Fruit fly (Drosophila melanogaster) whole organism, embryonic: ENCODE measurements around the gene CG44158.

Experiments used
- Abd-B ChIP-seq: fragments of 200-800 bp; sonication (Bioruptor generic); optimal IDR thresholded peaks from 2 replicates; lab custom pipeline; 2018; ENCODE audit warnings: missing biosample characterization, mild to moderate bottlenecking, missing genetic modification characterization, moderate library complexity
- Adf1 ChIP-seq: fragments of 200-800 bp; sonication (Bioruptor generic); IDR thresholded peaks from 2 replicates; pipeline ENCODE4 v1.3.6; 2022; ENCODE audit warnings: missing biosample characterization, missing genetic modification characterization
- Asciz ChIP-seq: fragments of 200-800 bp; sonication (Bioruptor generic); optimal IDR thresholded peaks from 2 replicates; lab custom pipeline; 2017; ENCODE audit warnings: missing biosample characterization, mild to moderate bottlenecking, missing genetic modification characterization, missing genetic modification reagents
- Atf3 ChIP-seq: fragments of 200-800 bp; sonication (Bioruptor generic); optimal IDR thresholded peaks from 3 replicates; lab custom pipeline; 2016; ENCODE audit warnings: missing biosample characterization, missing genetic modification characterization
- B-H1 ChIP-seq: fragments of 200-800 bp; sonication (Bioruptor generic); IDR thresholded peaks from 3 replicates; pipeline ENCODE4 v1.3.6; 2022; ENCODE audit warnings: missing biosample characterization, missing genetic modification characterization
- BEAF-32 ChIP-seq: fragments of 200-800 bp; sonication (Bioruptor generic); optimal IDR thresholded peaks from 3 replicates; lab custom pipeline; 2017; ENCODE audit warnings: missing biosample characterization, missing genetic modification characterization, mild to moderate bottlenecking, moderate library complexity, missing genetic modification reagents
- C15 ChIP-seq: fragments of 200-800 bp; sonication (Bioruptor generic); IDR thresholded peaks from 3 replicates; pipeline ENCODE4 v1.3.6; 2022; ENCODE audit warnings: missing biosample characterization, missing genetic modification characterization
- CG10209 ChIP-seq: fragments of 200-800 bp; sonication (Bioruptor generic); optimal IDR thresholded peaks from 3 replicates; lab custom pipeline; 2017; ENCODE audit warnings: missing biosample characterization, mild to moderate bottlenecking, missing genetic modification characterization, missing genetic modification reagents
- CG12236 ChIP-seq: fragments of 200-800 bp; sonication (Bioruptor generic); optimal IDR thresholded peaks from 2 replicates; lab custom pipeline; 2016; ENCODE audit warnings: missing biosample characterization, missing genetic modification characterization
- CG12299 ChIP-seq: fragments of 200-800 bp; sonication (Bioruptor generic); optimal IDR thresholded peaks from 2 replicates; lab custom pipeline; 2018; ENCODE audit warnings: missing biosample characterization, mild to moderate bottlenecking, missing genetic modification characterization
- CG13296 ChIP-seq: fragments of 200-800 bp; sonication (Bioruptor generic); optimal IDR thresholded peaks from 3 replicates; lab custom pipeline; 2018; ENCODE audit warnings: missing biosample characterization, mild to moderate bottlenecking, missing genetic modification characterization
- CG16813 ChIP-seq: fragments of 200-800 bp; sonication (Bioruptor generic); IDR thresholded peaks from 3 replicates; pipeline ENCODE4 v1.3.6; 2022; ENCODE audit warnings: missing biosample characterization, missing genetic modification characterization; ENCODE audit not compliant: partially characterized antibody
- CG1792 ChIP-seq: fragments of 200-800 bp; sonication (Bioruptor generic); optimal IDR thresholded peaks from 2 replicates; lab custom pipeline; 2016; ENCODE audit warnings: missing biosample characterization, missing genetic modification characterization
- CG2116 ChIP-seq: fragments of 200-800 bp; sonication (Bioruptor generic); optimal IDR thresholded peaks from 3 replicates; lab custom pipeline; 2018; ENCODE audit warnings: missing biosample characterization, mild to moderate bottlenecking, missing genetic modification characterization
- CG2202 ChIP-seq: fragments of 200-800 bp; sonication (Bioruptor generic); optimal IDR thresholded peaks from 2 replicates; lab custom pipeline; 2018; ENCODE audit warnings: missing biosample characterization, mild to moderate bottlenecking, missing genetic modification characterization
- CG2889 ChIP-seq: fragments of 200-800 bp; sonication (Bioruptor generic); IDR thresholded peaks from 3 replicates; pipeline ENCODE4 v1.3.6; 2022; ENCODE audit warnings: missing biosample characterization, missing genetic modification characterization
- CG31441 ChIP-seq: fragments of 200-800 bp; sonication (Bioruptor generic); IDR thresholded peaks from 2 replicates; pipeline ENCODE4 v1.3.6; 2022; ENCODE audit warnings: missing biosample characterization, missing genetic modification characterization
- CG32767 ChIP-seq: fragments of 200-800 bp; sonication (Bioruptor generic); IDR thresholded peaks from 2 replicates; pipeline ENCODE4 v1.3.6; 2022; ENCODE audit warnings: missing biosample characterization, missing genetic modification characterization
- CG4617 ChIP-seq: fragments of 200-800 bp; sonication (Bioruptor generic); optimal IDR thresholded peaks from 3 replicates; lab custom pipeline; 2016; ENCODE audit warnings: missing biosample characterization, missing genetic modification characterization, borderline replicate concordance
- CG5245 ChIP-seq: fragments of 200-800 bp; sonication (Bioruptor generic); optimal IDR thresholded peaks from 3 replicates; lab custom pipeline; 2016; ENCODE audit warnings: missing biosample characterization, missing genetic modification characterization
- Dad ChIP-seq: fragments of 200-800 bp; sonication (Bioruptor generic); optimal IDR thresholded peaks from 3 replicates; lab custom pipeline; 2016; ENCODE audit warnings: missing biosample characterization, missing genetic modification characterization
- Dref ChIP-seq: fragments of 200-800 bp; sonication (Bioruptor generic); IDR thresholded peaks from 2 replicates; pipeline ENCODE4 v1.3.6; 2022; ENCODE audit warnings: missing biosample characterization, missing genetic modification characterization
- Gug ChIP-seq: fragments of 200-800 bp; sonication (Bioruptor generic); IDR thresholded peaks from 4 replicates; pipeline ENCODE4 v1.3.6; 2022; ENCODE audit warnings: missing biosample characterization, missing genetic modification characterization
- HLHmδ ChIP-seq: fragments of 200-800 bp; sonication (Bioruptor generic); optimal IDR thresholded peaks from 2 replicates; lab custom pipeline; 2018; ENCODE audit warnings: missing biosample characterization, mild to moderate bottlenecking, missing genetic modification characterization, moderate library complexity
- Hand ChIP-seq: fragments of 200-800 bp; sonication (Bioruptor generic); optimal IDR thresholded peaks from 2 replicates; lab custom pipeline; 2017; ENCODE audit warnings: mild to moderate bottlenecking, missing biosample characterization, missing genetic modification reagents, missing genetic modification characterization
- Hsf ChIP-seq: fragments of 200-800 bp; sonication (Bioruptor generic); optimal IDR thresholded peaks from 3 replicates; lab custom pipeline; 2016; ENCODE audit warnings: missing biosample characterization, missing genetic modification characterization
- Myb ChIP-seq: fragments of 200-800 bp; sonication (Bioruptor generic); optimal IDR thresholded peaks from 2 replicates; lab custom pipeline; 2016; ENCODE audit warnings: missing biosample characterization, missing genetic modification characterization
- Trl ChIP-seq, 3 experiments: fragments of >200 bp in 2 of 3; fragments of 200-800 bp in 1 of 3; sonication (Bioruptor generic) in 1 of 3; optimal IDR thresholded peaks; 2 replicates in 1 of 3; 3 replicates in 2 of 3; lab custom pipeline; 2016 to 2017; ENCODE audit warnings: missing biosample characterization in 1 of 3, missing genetic modification characterization in 1 of 3
- Xrp1 ChIP-seq: fragments of 200-800 bp; sonication (Bioruptor generic); IDR thresholded peaks from 2 replicates; pipeline ENCODE4 v1.3.6; 2022; ENCODE audit warnings: missing biosample characterization, missing genetic modification characterization
- ab ChIP-seq: fragments of 200-800 bp; sonication (Bioruptor generic); optimal IDR thresholded peaks from 2 replicates; lab custom pipeline; 2016; ENCODE audit warnings: missing biosample characterization, missing genetic modification characterization
- bab2 ChIP-seq: fragments of 200-800 bp; sonication (Bioruptor generic); optimal IDR thresholded peaks from 2 replicates; lab custom pipeline; 2016; ENCODE audit warnings: missing biosample characterization, missing genetic modification characterization
- cg ChIP-seq: fragments of 200-800 bp; sonication (Bioruptor generic); optimal IDR thresholded peaks from 3 replicates; lab custom pipeline; 2019; ENCODE audit warnings: missing biosample characterization, mild to moderate bottlenecking, missing genetic modification characterization, moderate library complexity
- chif ChIP-seq, 2 experiments: fragments of 200-800 bp; sonication (Bioruptor generic); optimal IDR thresholded peaks; 3 replicates each; lab custom pipeline; 2016; ENCODE audit warnings: missing biosample characterization in 2 of 2, missing genetic modification characterization in 2 of 2
- ci ChIP-seq: fragments of 200-800 bp; sonication (Bioruptor generic); IDR thresholded peaks from 3 replicates; pipeline ENCODE4 v1.3.6; 2022; ENCODE audit warnings: missing biosample characterization, missing genetic modification characterization
- dmrt99B ChIP-seq: fragments of 200-800 bp; sonication (Bioruptor generic); optimal IDR thresholded peaks from 2 replicates; lab custom pipeline; 2018; ENCODE audit warnings: missing biosample characterization, mild to moderate bottlenecking, missing genetic modification characterization, moderate library complexity
- dpn ChIP-seq, 2 experiments: fragments of 200-800 bp; sonication (Bioruptor generic); optimal IDR thresholded peaks; 3 replicates each; lab custom pipeline; 2016; ENCODE audit warnings: missing biosample characterization in 2 of 2, missing genetic modification characterization in 2 of 2
- fd3F ChIP-seq: fragments of 200-800 bp; sonication (Bioruptor generic); optimal IDR thresholded peaks from 2 replicates; lab custom pipeline; 2018; ENCODE audit warnings: missing biosample characterization, mild to moderate bottlenecking, missing genetic modification characterization, moderate library complexity
- gcm ChIP-seq: fragments of 200-800 bp; sonication (Bioruptor generic); optimal IDR thresholded peaks from 2 replicates; lab custom pipeline; 2019; ENCODE audit warnings: missing biosample characterization, mild to moderate bottlenecking, missing genetic modification characterization, moderate library complexity
- gt ChIP-seq: fragments of 200-800 bp; sonication (Bioruptor generic); IDR thresholded peaks from 2 replicates; pipeline ENCODE4 v1.3.6; 2022; ENCODE audit warnings: missing biosample characterization, missing genetic modification characterization
- hb ChIP-seq: fragments of 200-800 bp; sonication (Bioruptor generic); IDR thresholded peaks from 3 replicates; pipeline ENCODE4 v1.3.6; 2022; ENCODE audit warnings: missing biosample characterization, missing genetic modification characterization; ENCODE audit not compliant: partially characterized antibody
- hth ChIP-seq: fragments of >200 bp; optimal IDR thresholded peaks from 2 replicates; lab custom pipeline; 2017; ENCODE audit warnings: inconsistent platforms
- ind ChIP-seq: fragments of 200-800 bp; sonication (Bioruptor generic); optimal IDR thresholded peaks from 3 replicates; lab custom pipeline; 2016; ENCODE audit warnings: missing biosample characterization, missing genetic modification characterization
- inv ChIP-seq: fragments of 200-800 bp; sonication (Bioruptor generic); IDR thresholded peaks from 2 replicates; pipeline ENCODE4 v1.3.6; 2022; ENCODE audit warnings: missing biosample characterization, missing genetic modification characterization; ENCODE audit not compliant: partially characterized antibody
- seq ChIP-seq: fragments of 200-800 bp; sonication (Bioruptor generic); IDR thresholded peaks from 2 replicates; pipeline ENCODE4 v1.3.6; 2022; ENCODE audit warnings: missing biosample characterization, missing genetic modification characterization
- tap ChIP-seq: fragments of 200-800 bp; optimal IDR thresholded peaks from 3 replicates; lab custom pipeline; 2019; ENCODE audit warnings: missing biosample characterization, mild to moderate bottlenecking, missing genetic modification characterization, moderate library complexity
- unc-4 ChIP-seq: fragments of 200-800 bp; sonication (Bioruptor generic); IDR thresholded peaks from 2 replicates; pipeline ENCODE4 v1.3.6; 2022; ENCODE audit warnings: missing biosample characterization, missing genetic modification characterization; ENCODE audit not compliant: partially characterized antibody
- wdn ChIP-seq: fragments of 200-800 bp; sonication (Bioruptor generic); IDR thresholded peaks from 2 replicates; pipeline ENCODE4 v1.3.6; 2022; ENCODE audit warnings: missing biosample characterization, missing genetic modification characterization
- zf30C ChIP-seq: fragments of 200-800 bp; sonication (Bioruptor generic); optimal IDR thresholded peaks from 3 replicates; lab custom pipeline; 2018; ENCODE audit warnings: missing biosample characterization, mild to moderate bottlenecking, missing genetic modification characterization

The CG44158 gene

DNA sequence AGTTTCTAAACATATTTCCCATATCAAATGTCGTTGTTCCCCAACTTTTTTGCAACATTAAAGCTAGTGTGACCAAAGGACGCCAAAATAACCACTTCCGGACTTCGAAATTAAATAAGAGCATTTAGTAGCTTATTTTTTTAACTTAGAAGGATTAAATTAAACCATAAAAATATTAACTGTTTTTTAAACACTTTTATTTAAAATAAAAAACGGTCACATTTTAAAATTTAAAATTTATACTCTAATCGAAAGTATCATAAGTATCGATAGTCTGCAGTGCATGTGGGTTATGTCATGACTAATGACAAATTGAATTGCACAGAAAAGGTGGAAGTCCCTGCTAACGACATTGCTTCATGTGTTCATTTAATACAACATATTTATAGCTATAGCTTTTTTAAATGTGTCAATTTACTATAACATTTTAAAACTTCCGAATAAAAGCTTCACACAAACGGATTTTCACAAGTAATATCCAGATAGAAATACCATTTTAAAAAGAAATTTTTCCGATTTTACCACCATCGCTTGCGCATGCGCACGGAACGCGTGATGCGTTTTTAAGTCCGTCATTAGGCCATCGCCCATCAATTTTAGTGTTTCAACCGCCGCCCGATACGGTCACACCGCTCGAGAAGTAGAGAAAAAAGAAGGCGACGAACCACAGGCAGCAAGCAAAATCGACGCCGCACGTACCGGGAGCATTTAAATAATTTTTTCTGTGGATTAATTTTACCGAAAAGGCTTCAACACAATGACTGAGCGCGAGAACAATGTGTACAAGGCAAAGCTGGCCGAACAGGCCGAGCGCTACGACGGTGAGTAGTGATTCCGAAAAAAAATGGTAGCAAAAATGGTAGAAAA, 33.7 kb downstream of the CG44158 start, which contains the start of the genes CG7156 and 14-3-3epsilon (continued):
- TF ChIP-seq CG2202 (peak; percentile 20), cg (GFP tag; lab: Kevin White, UChicago) (no peak), hth (lab: Kevin White, UChicago) (no peak), Hsf (GFP tag; lab: Kevin White, UChicago) (peak; percentile 43), hb (GFP tag; lab: Robert Waterston, UW) (no peak), CG12236 (GFP tag; lab: Kevin White, UChicago) (peak; percentile 11), CG32767 (GFP tag; lab: Robert Waterston, UW) (peak; percentile 63), chif (GFP tag; optimal IDR thresholded peaks at IDR 0.05; lab: Kevin White, UChicago) (peak in 1 of 2 experiments; percentile 30), Trl (optimal IDR thresholded peaks at IDR 0.05; lab: Kevin White, UChicago) (no peak), Trl (GFP tag; optimal IDR thresholded peaks at IDR 0.05; lab: Kevin White, UChicago) (peak; percentile 10), Dref (peak; percentile 61), B-H1 (GFP tag; lab: Robert Waterston, UW) (no peak; the same call in 2 of the 3 replicates), Xrp1 (GFP tag; lab: Robert Waterston, UW) (peak; percentile 60), ab (GFP tag; lab: Kevin White, UChicago) (no peak), ci (GFP tag; lab: Robert Waterston, UW) (peak; percentile 72), unc-4 (GFP tag; lab: Robert Waterston, UW) (peak; percentile 45; the same call in 1 of the 2 replicates), CG5245 (GFP tag; lab: Kevin White, UChicago) (no peak), bab2 (GFP tag; lab: Kevin White, UChicago) (peak; percentile 39), gcm (GFP tag; lab: Kevin White, UChicago) (peak; percentile 69), fd3F (GFP tag; lab: Kevin White, UChicago) (peak; percentile 41), Gug (GFP tag; lab: Robert Waterston, UW) (no peak), seq (peak; percentile 36; the same call in 1 of the 2 replicates), Myb (peak; percentile 59), BEAF-32 (GFP tag; lab: Kevin White, UChicago) (peak; percentile 92), Atf3 (GFP tag; lab: Kevin White, UChicago) (no peak), CG12299 (tag; lab: Kevin White, UChicago) (peak; percentile 43), Adf1 (peak; percentile 41; the same call in 1 of the 2 replicates), inv (GFP tag; lab: Robert Waterston, UW) (peak; percentile 55), ind (GFP tag; lab: Kevin White, UChicago) (peak; percentile 32), Dad (GFP tag; lab: Kevin White, UChicago) (no peak), HLHmδ (GFP tag; lab: Kevin White, UChicago) (peak; percentile 44), Hand (GFP tag; lab: Kevin White, UChicago) (no peak), gt (GFP tag; lab: Robert Waterston, UW) (no peak), CG16813 (GFP tag; lab: Robert Waterston, UW) (peak; percentile 70), CG1792 (GFP tag; lab: Kevin White, UChicago) (no peak), zf30C (GFP tag; lab: Kevin White, UChicago) (no peak), C15 (GFP tag; lab: Robert Waterston, UW) (no peak), Asciz (GFP tag; lab: Kevin White, UChicago) (no peak), wdn (GFP tag; lab: Robert Waterston, UW) (no peak), dpn (GFP tag; optimal IDR thresholded peaks at IDR 0.05; lab: Kevin White, UChicago) (peak in 1 of 2 experiments; percentile 45), CG2889 (GFP tag; lab: Robert Waterston, UW) (no peak), CG2116 (GFP tag; lab: Kevin White, UChicago) (peak; percentile 88), tap (tag; lab: Kevin White, UChicago) (peak; percentile 16), dmrt99B (tag; lab: Kevin White, UChicago) (no peak), CG4617 (GFP tag; lab: Kevin White, UChicago) (peak; percentile 40), CG13296 (peak; percentile 39), CG31441 (peak; percentile 49), Abd-B (peak; percentile 71), CG10209 (peak; percentile 1)
